Worm (Caenorhabditis elegans) whole organism, L1 larva: Measurements from ENCODE around the gene math-49.

ENCODE experiments used
- aha-1 ChIP-seq: fragments of 150-350 bp; optimal IDR thresholded peaks from 2 replicates; lab custom pipeline; 2014; ENCODE audit warnings: missing biosample characterization, missing genetic modification characterization
- aly-2 ChIP-seq: fragments of 150-350 bp; optimal IDR thresholded peaks from 2 replicates; lab custom pipeline; 2014; ENCODE audit warnings: missing biosample characterization, missing genetic modification characterization
- ama-1 ChIP-seq: fragments of 150-350 bp; optimal IDR thresholded peaks from 2 replicates; lab custom pipeline; 2014
- blmp-1 ChIP-seq: fragments of 150-350 bp; optimal IDR thresholded peaks from 2 replicates; lab custom pipeline; 2014; ENCODE audit warnings: missing biosample characterization, missing genetic modification characterization
- ceh-88 ChIP-seq: fragments of 200-800 bp; sonication (Bioruptor generic); IDR thresholded peaks from 2 replicates; pipeline ENCODE4 v1.3.6; 2022; ENCODE audit warnings: missing genetic modification characterization, missing compliant biosample characterization
- dpl-1 ChIP-seq, 3 experiments: fragments of 150-350 bp in 2 of 3; sonication (generic microtip) in 1 of 3; optimal IDR thresholded peaks; 2 replicates each; lab custom pipeline; 2014 to 2017; ENCODE audit warnings: missing biosample characterization in 3 of 3, missing genetic modification characterization in 3 of 3, missing genetic modification reagents in 3 of 3
- dsc-1 ChIP-seq: sonication (generic microtip); optimal IDR thresholded peaks from 2 replicates; lab custom pipeline; 2016; ENCODE audit warnings: mild to moderate bottlenecking, missing genetic modification characterization, missing compliant biosample characterization
- efl-1 ChIP-seq, 4 experiments: fragments of 150-350 bp; optimal IDR thresholded peaks in 3 of 4; peaks in 1 of 4; 1 replicate in 1 of 4; 2 replicates in 3 of 4; lab custom pipeline; 2014; ENCODE audit warnings: missing biosample characterization in 2 of 4, missing genetic modification characterization in 2 of 4, missing genetic modification reagents in 2 of 4
- ets-5 ChIP-seq: fragments of 200-800 bp; sonication (Bioruptor generic); IDR thresholded peaks from 2 replicates; pipeline ENCODE4 v1.3.6; 2022; ENCODE audit warnings: missing genetic modification characterization, missing compliant biosample characterization
- fkh-10 ChIP-seq: sonication (generic microtip); optimal IDR thresholded peaks from 2 replicates; lab custom pipeline; 2017; ENCODE audit warnings: missing biosample characterization, missing genetic modification reagents, missing genetic modification characterization
- fkh-4 ChIP-seq: sonication (generic microtip); optimal IDR thresholded peaks from 2 replicates; lab custom pipeline; 2016; ENCODE audit warnings: missing compliant biosample characterization, missing genetic modification characterization, borderline replicate concordance
- fkh-8 ChIP-seq: sonication (generic microtip); optimal IDR thresholded peaks from 2 replicates; lab custom pipeline; 2016; ENCODE audit warnings: mild to moderate bottlenecking, missing genetic modification characterization, missing compliant biosample characterization
- fos-1 ChIP-seq: fragments of 150-350 bp; optimal IDR thresholded peaks from 2 replicates; lab custom pipeline; 2014; ENCODE audit warnings: missing biosample characterization, missing genetic modification characterization
- grh-1 ChIP-seq: fragments of 200-800 bp; sonication (Bioruptor generic); IDR thresholded peaks from 2 replicates; pipeline ENCODE4 v1.3.6; 2022; ENCODE audit warnings: missing genetic modification reagents, missing genetic modification characterization, missing compliant biosample characterization
- hlh-17 ChIP-seq: fragments of 200-800 bp; sonication (Bioruptor generic); optimal IDR thresholded peaks from 2 replicates; lab custom pipeline; 2018; ENCODE audit warnings: missing genetic modification characterization, mild to moderate bottlenecking, missing compliant biosample characterization, moderate library complexity, borderline replicate concordance
- hlh-4 ChIP-seq: sonication (generic microtip); optimal IDR thresholded peaks from 2 replicates; lab custom pipeline; 2016; ENCODE audit warnings: mild to moderate bottlenecking, missing genetic modification characterization, missing compliant biosample characterization
- hpl-2 ChIP-seq: fragments of 150-350 bp; optimal IDR thresholded peaks from 2 replicates; lab custom pipeline; 2014; ENCODE audit warnings: missing biosample characterization, missing genetic modification reagents, missing genetic modification characterization
- irx-1 ChIP-seq: sonication (generic microtip); optimal IDR thresholded peaks from 2 replicates; lab custom pipeline; 2016; ENCODE audit warnings: missing genetic modification characterization, missing compliant biosample characterization
- isw-1 ChIP-seq: fragments of 200-800 bp; sonication (Bioruptor generic); IDR thresholded peaks from 2 replicates; pipeline ENCODE4 v1.3.6; 2022; ENCODE audit warnings: missing genetic modification characterization, missing compliant biosample characterization
- lin-35 ChIP-seq, 2 experiments: fragments of 150-350 bp; optimal IDR thresholded peaks; 2 replicates each; lab custom pipeline; 2014; ENCODE audit warnings: missing biosample characterization in 2 of 2, missing genetic modification characterization in 2 of 2, missing genetic modification reagents in 2 of 2
- lin-39 ChIP-seq: fragments of 150-350 bp; optimal IDR thresholded peaks from 2 replicates; lab custom pipeline; 2014; ENCODE audit warnings: missing biosample characterization, missing genetic modification reagents, missing genetic modification characterization
- mef-2 ChIP-seq: fragments of 150-350 bp; optimal IDR thresholded peaks from 2 replicates; lab custom pipeline; 2014; ENCODE audit warnings: missing biosample characterization, missing genetic modification characterization
- nhr-12 ChIP-seq: sonication (generic microtip); optimal IDR thresholded peaks from 2 replicates; lab custom pipeline; 2017; ENCODE audit warnings: missing biosample characterization, missing genetic modification characterization
- nhr-20 ChIP-seq: sonication (generic microtip); optimal IDR thresholded peaks from 2 replicates; lab custom pipeline; 2016; ENCODE audit warnings: mild to moderate bottlenecking, missing genetic modification characterization, missing compliant biosample characterization
- nhr-237 ChIP-seq: fragments of 150-350 bp; optimal IDR thresholded peaks from 2 replicates; lab custom pipeline; 2014; ENCODE audit warnings: missing biosample characterization, missing genetic modification characterization
- nhr-71 ChIP-seq: sonication (generic microtip); optimal IDR thresholded peaks from 2 replicates; lab custom pipeline; 2016; ENCODE audit warnings: mild to moderate bottlenecking, missing genetic modification characterization, moderate library complexity, missing compliant biosample characterization
- nhr-90 ChIP-seq: sonication (generic microtip); optimal IDR thresholded peaks from 2 replicates; lab custom pipeline; 2016; ENCODE audit warnings: mild to moderate bottlenecking, missing genetic modification characterization, missing compliant biosample characterization; ENCODE audit not compliant: poor library complexity
- pag-3 ChIP-seq: sonication (generic microtip); optimal IDR thresholded peaks from 2 replicates; lab custom pipeline; 2017; ENCODE audit warnings: missing genetic modification characterization, mild to moderate bottlenecking, missing compliant biosample characterization, antibody characterized with exemption, borderline replicate concordance; ENCODE audit not compliant: insufficient read depth
- pax-3 ChIP-seq: fragments of 200-800 bp; sonication (Bioruptor generic); optimal IDR thresholded peaks from 2 replicates; lab custom pipeline; 2018; ENCODE audit warnings: mild to moderate bottlenecking, missing genetic modification characterization, moderate library complexity, missing compliant biosample characterization
- pqm-1 ChIP-seq: sonication (generic microtip); optimal IDR thresholded peaks from 3 replicates; lab custom pipeline; 2017; ENCODE audit warnings: missing biosample characterization, missing genetic modification characterization
- rnt-1 ChIP-seq: sonication (generic microtip); optimal IDR thresholded peaks from 2 replicates; lab custom pipeline; 2016; ENCODE audit warnings: mild to moderate bottlenecking, missing genetic modification characterization, moderate library complexity, missing compliant biosample characterization
- sup-37 ChIP-seq: fragments of 200-800 bp; sonication (Bioruptor generic); optimal IDR thresholded peaks from 2 replicates; lab custom pipeline; 2018; ENCODE audit warnings: mild to moderate bottlenecking, missing genetic modification characterization, missing compliant biosample characterization
- tlp-1 ChIP-seq: fragments of 150-350 bp; optimal IDR thresholded peaks from 2 replicates; lab custom pipeline; 2014; ENCODE audit warnings: missing biosample characterization, missing genetic modification characterization
- unc-130 ChIP-seq: fragments of 150-350 bp; optimal IDR thresholded peaks from 2 replicates; lab custom pipeline; 2017; ENCODE audit warnings: missing biosample characterization, missing genetic modification characterization, inconsistent platforms
- unc-62 ChIP-seq: fragments of 150-350 bp; optimal IDR thresholded peaks from 2 replicates; lab custom pipeline; 2014; ENCODE audit warnings: missing biosample characterization, missing genetic modification reagents, missing genetic modification characterization
- ztf-11 ChIP-seq, 2 experiments: sonication (generic microtip); optimal IDR thresholded peaks; 2 replicates each; lab custom pipeline; 2016 to 2017; ENCODE audit warnings: missing genetic modification characterization in 2 of 2, missing biosample characterization in 1 of 2, missing compliant biosample characterization in 1 of 2
- ztf-4 ChIP-seq: fragments of 150-350 bp; optimal IDR thresholded peaks from 2 replicates; lab custom pipeline; 2014; ENCODE audit warnings: missing biosample characterization, missing genetic modification characterization

The math-49 gene

ce11 chrII:1928578-1928977, 26.9 kb downstream of the math-49 start:
- TF ChIP-seq dpl-1 (GFP tag; optimal IDR thresholded peaks at IDR 0.05; lab: Kevin White, UChicago) = peak; percentile 20 to 54 (median 53)
- no peak for TF ChIP-seq blmp-1
- no peak for TF ChIP-seq fos-1
- peak in 1 of 2 experiments; percentile 52 for TF ChIP-seq efl-1 (optimal IDR thresholded peaks at IDR 0.05; lab: Kevin White, UChicago)
- TF ChIP-seq efl-1 (GFP tag; optimal IDR thresholded peaks at IDR 0.05 in 1 of 2; lab: Kevin White, UChicago) = peak; percentile 60 to 94
- TF ChIP-seq ztf-11 (tag; optimal IDR thresholded peaks at IDR 0.05; lab: Kevin White, UChicago) = no peak
- TF ChIP-seq aly-2 (tag; lab: Kevin White, UChicago) = no peak
- TF ChIP-seq aha-1 (tag; lab: Kevin White, UChicago) = no peak
- peak; percentile 5 to 56 for TF ChIP-seq lin-35 (GFP tag; optimal IDR thresholded peaks at IDR 0.05; lab: Kevin White, UChicago)

ce11 chrII:1926162-1926561, 29.3 kb downstream of the math-49 start, which contains the start of gene F52C6.2:
Gene F52C6.2, plus strand, starts transcription at chrII:1926462.
- no peak for TF ChIP-seq nhr-90

ce11 chrII:1924459-1924858, 31.0 kb downstream of the math-49 start, which contains the start of gene F52C6.3:
Gene F52C6.3, plus strand, starts transcription at chrII:1924759.
- no peak for TF ChIP-seq unc-62 (GFP tag; lab: Kevin White, UChicago)

- TF ChIP-seq dsc-1 (no peak), rnt-1 (tag; lab: Kevin White, UChicago) (no peak), fkh-10 (no peak), hpl-2 (no peak), nhr-237 (tag; lab: Kevin White, UChicago) (no peak), grh-1 (GFP tag; lab: Robert Waterston, UW) (no peak), fkh-4 (tag; lab: Kevin White, UChicago) (no peak), ceh-88 (no peak), pax-3 (no peak), sup-37 (GFP tag; lab: Kevin White, UChicago) (no peak), hlh-4 (tag; lab: Kevin White, UChicago) (no peak), nhr-12 (tag; lab: Kevin White, UChicago) (no peak), hlh-17 (GFP tag; lab: Kevin White, UChicago) (no peak), nhr-20 (no peak)
These were observed 32.7 kb downstream of the math-49 start, which contains the start of the genes bath-2 and F52C6.4 for ce11 chrII:1922665-1923187. Gene bath-2, minus strand, starts transcription at chrII:1922765. Gene F52C6.4, plus strand, starts transcription at chrII:1923137.

ce11 chrII:1921018-1921417, 34.5 kb downstream of the math-49 start, which contains the start of gene bath-7:
Gene bath-7, minus strand, starts transcription at chrII:1921118.
- TF ChIP-seq mef-2 (no peak), efl-1 (optimal IDR thresholded peaks at IDR 0.05; lab: Kevin White, UChicago) (no peak), efl-1 (GFP tag; optimal IDR thresholded peaks at IDR 0.05 in 1 of 2; lab: Kevin White, UChicago) (peak in 1 of 2 experiments; percentile 62)
- TF ChIP-seq, all 84 proteins: peak for 1

- no peak for TF ChIP-seq lin-39 (tag; lab: Kevin White, UChicago)
- no peak for TF ChIP-seq ztf-11 (tag; optimal IDR thresholded peaks at IDR 0.05; lab: Kevin White, UChicago)
- no peak for TF ChIP-seq ama-1 (lab: Kevin White, UChicago)
- no peak for TF ChIP-seq hpl-2
- no peak for TF ChIP-seq dpl-1 (GFP tag; optimal IDR thresholded peaks at IDR 0.05; lab: Kevin White, UChicago)
- TF ChIP-seq pqm-1 (tag; lab: Kevin White, UChicago) = no peak
- TF ChIP-seq ets-5 (GFP tag; lab: Robert Waterston, UW) = no peak
- TF ChIP-seq irx-1 (tag; lab: Kevin White, UChicago) = no peak
- TF ChIP-seq lin-35 (GFP tag; optimal IDR thresholded peaks at IDR 0.05; lab: Kevin White, UChicago) = no peak
- no peak for TF ChIP-seq fkh-10
- no peak for TF ChIP-seq ztf-4 (tag; lab: Kevin White, UChicago)
- no peak for TF ChIP-seq fkh-8 (tag; lab: Kevin White, UChicago)
- TF ChIP-seq blmp-1 = no peak
- TF ChIP-seq pag-3 = no peak
- TF ChIP-seq isw-1 (GFP tag; lab: Robert Waterston, UW) = no peak
- TF ChIP-seq grh-1 (GFP tag; lab: Robert Waterston, UW) = no peak
- no peak for TF ChIP-seq hlh-17 (GFP tag; lab: Kevin White, UChicago)
- TF ChIP-seq tlp-1 (tag; lab: Kevin White, UChicago) = no peak
- TF ChIP-seq nhr-71 = no peak
- TF ChIP-seq unc-130 (tag; lab: Kevin White, UChicago) = no peak
These were observed 37.6 kb downstream of the math-49 start, which contains the start of gene bath-4 for ce11 chrII:1917862-1918261. Gene bath-4, minus strand, starts transcription at chrII:1917962.
